Worm (Caenorhabditis elegans) whole organism, dauer: Measurements from ENCODE around the gene scl-27.

Experiments used
- unc-62 ChIP-seq: sonication (generic microtip); optimal IDR thresholded peaks from 2 replicates; lab custom pipeline; 2017; ENCODE audit warnings: missing biosample characterization, missing genetic modification reagents, missing genetic modification characterization

The scl-27 gene

ce11 chrV:443193-443592 is 43.4 kb downstream of the scl-27 start, which contains the start of gene srh-33:
srh-33 (minus strand) TSS chrV:443293.
- TF ChIP-seq unc-62: no peak

ce11 chrV:446574-446973 is 46.8 kb downstream of the scl-27 start, which contains the start of gene srh-34:
srh-34 (minus strand) TSS chrV:446674.
- TF ChIP-seq unc-62: no peak

ce11 chrV:446988-447387 is 47.2 kb downstream of the scl-27 start:
- no peak for TF ChIP-seq unc-62

- no peak for TF ChIP-seq unc-62
These were observed 49.3 kb downstream of the scl-27 start, which contains the start of gene srh-35 for ce11 chrV:449130-449529. srh-35 (minus strand) TSS chrV:449230.

ce11 chrV:449685-450084 is 49.9 kb downstream of the scl-27 start, which contains the start of gene M02H5.8:
M02H5.8 (plus strand) TSS chrV:449981.
- TF ChIP-seq unc-62: no peak

ce11 chrV:450757-451501 is 51.1 kb downstream of the scl-27 start, which contains the start of gene nhr-123:
nhr-123 (plus strand) TSS chrV:451451.
- TF ChIP-seq unc-62: no peak
